Fruit fly (Drosophila melanogaster) whole organism, wandering third instar larva: ENCODE measurements around the gene CG32066.

Experiments
- Abd-B ChIP-seq: fragments of >200 bp; optimal IDR thresholded peaks from 2 replicates; lab custom pipeline; 2017; ENCODE audit warnings: missing biosample characterization, missing genetic modification characterization
- CG32264 ChIP-seq: fragments of 200-800 bp; sonication (Bioruptor generic); optimal IDR thresholded peaks from 2 replicates; lab custom pipeline; 2016; ENCODE audit warnings: missing biosample characterization, missing genetic modification characterization
- CG9705 ChIP-seq: fragments of 200-800 bp; sonication (Bioruptor generic); optimal IDR thresholded peaks from 2 replicates; lab custom pipeline; 2018; ENCODE audit warnings: missing biosample characterization, mild to moderate bottlenecking, missing genetic modification characterization
- CrebA ChIP-seq: fragments of 200-800 bp; sonication (Bioruptor generic); optimal IDR thresholded peaks from 2 replicates; lab custom pipeline; 2016; ENCODE audit warnings: missing biosample characterization, mild to moderate bottlenecking, missing genetic modification characterization, borderline replicate concordance
- Dfd ChIP-seq: fragments of >200 bp; optimal IDR thresholded peaks from 2 replicates; lab custom pipeline; 2017; ENCODE audit warnings: missing biosample characterization, missing genetic modification characterization
- Dif ChIP-seq: fragments of 200-275, 200-300 bp; sonication (Bioruptor generic); optimal IDR thresholded peaks from 2 replicates; lab custom pipeline; 2018; ENCODE audit warnings: missing biosample characterization, missing genetic modification characterization; ENCODE audit not compliant: partially characterized antibody
- GATAd ChIP-seq: sonication (Bioruptor generic); optimal IDR thresholded peaks from 2 replicates; lab custom pipeline; 2016; ENCODE audit warnings: missing biosample characterization, missing genetic modification characterization
- HLH106 ChIP-seq: fragments of 200-800 bp; optimal IDR thresholded peaks from 3 replicates; lab custom pipeline; 2019; ENCODE audit warnings: missing biosample characterization, mild to moderate bottlenecking, missing genetic modification characterization, moderate library complexity
- Hnf4 ChIP-seq: fragments of 200-800 bp; sonication (Bioruptor generic); optimal IDR thresholded peaks from 2 replicates; lab custom pipeline; 2016; ENCODE audit warnings: missing biosample characterization, mild to moderate bottlenecking, missing genetic modification characterization
- Hr78 ChIP-seq: fragments of >200 bp; optimal IDR thresholded peaks from 2 replicates; lab custom pipeline; 2017; ENCODE audit warnings: missing biosample characterization, missing genetic modification characterization
- Hr83 ChIP-seq: fragments of 200-300 bp; sonication (Bioruptor generic); optimal IDR thresholded peaks from 2 replicates; lab custom pipeline; 2016; ENCODE audit warnings: missing biosample characterization, mild to moderate bottlenecking, missing genetic modification characterization, moderate library complexity; ENCODE audit not compliant: poor library complexity, severe bottlenecking
- Jra ChIP-seq: sonication (Bioruptor generic); optimal IDR thresholded peaks from 2 replicates; lab custom pipeline; 2016; ENCODE audit warnings: missing biosample characterization, missing genetic modification characterization
- Mio ChIP-seq: sonication (Bioruptor generic); optimal IDR thresholded peaks from 2 replicates; lab custom pipeline; 2016; ENCODE audit warnings: missing biosample characterization, missing genetic modification characterization
- Myc ChIP-seq: fragments of >200 bp; optimal IDR thresholded peaks from 2 replicates; lab custom pipeline; 2017
- N ChIP-seq: fragments of >200 bp; optimal IDR thresholded peaks from 2 replicates; lab custom pipeline; 2018; ENCODE audit warnings: missing biosample characterization, missing external identifiers, missing genetic modification characterization
- OdsH ChIP-seq: fragments of 200-800 bp; sonication (Bioruptor generic); optimal IDR thresholded peaks from 2 replicates; lab custom pipeline; 2016; ENCODE audit warnings: missing biosample characterization, mild to moderate bottlenecking, missing genetic modification characterization
- Rel ChIP-seq, 2 experiments: fragments of 200-800 bp; sonication (Bioruptor generic) in 1 of 2; optimal IDR thresholded peaks; 2 replicates in 1 of 2; 3 replicates in 1 of 2; lab custom pipeline; 2016 to 2019; ENCODE audit warnings: mild to moderate bottlenecking in 2 of 2, missing biosample characterization in 2 of 2, missing genetic modification characterization in 2 of 2, moderate library complexity in 1 of 2
- Sp1 ChIP-seq: fragments of 200-800 bp; sonication (Bioruptor generic); optimal IDR thresholded peaks from 3 replicates; lab custom pipeline; 2019; ENCODE audit warnings: missing biosample characterization, mild to moderate bottlenecking, missing genetic modification characterization, moderate library complexity
- Vsx2 ChIP-seq: fragments of 200-300, 225-300 bp; sonication (Bioruptor generic); optimal IDR thresholded peaks from 2 replicates; lab custom pipeline; 2018; ENCODE audit warnings: missing biosample characterization, missing genetic modification characterization; ENCODE audit not compliant: partially characterized antibody
- br ChIP-seq: fragments of 200-800 bp; sonication (Bioruptor generic); optimal IDR thresholded peaks from 2 replicates; lab custom pipeline; 2016; ENCODE audit warnings: missing biosample characterization, missing genetic modification characterization
- brk ChIP-seq: fragments of 200-800 bp; sonication (Bioruptor generic); optimal IDR thresholded peaks from 2 replicates; lab custom pipeline; 2016; ENCODE audit warnings: missing biosample characterization, mild to moderate bottlenecking, missing genetic modification characterization
- dl ChIP-seq, 2 experiments: fragments of 175-275, 200-275 bp in 1 of 2; fragments of 200-275 bp in 1 of 2; sonication (Bioruptor generic); optimal IDR thresholded peaks; lab custom pipeline; 2018; ENCODE audit warnings: mild to moderate bottlenecking in 2 of 2, missing biosample characterization in 2 of 2, missing genetic modification characterization in 2 of 2, moderate library complexity in 2 of 2; ENCODE audit not compliant: partially characterized antibody in 2 of 2, insufficient read depth in 1 of 2
- dmrt93B ChIP-seq: fragments of 200-800 bp; sonication (Bioruptor generic); optimal IDR thresholded peaks from 2 replicates; lab custom pipeline; 2018; ENCODE audit warnings: missing biosample characterization, mild to moderate bottlenecking, missing genetic modification characterization
- dsf ChIP-seq: sonication (Bioruptor generic); optimal IDR thresholded peaks from 2 replicates; lab custom pipeline; 2016; ENCODE audit warnings: missing biosample characterization, missing genetic modification characterization, borderline replicate concordance
- ey ChIP-seq: fragments of 200-800 bp; sonication (Bioruptor generic); optimal IDR thresholded peaks from 2 replicates; lab custom pipeline; 2016; ENCODE audit warnings: missing biosample characterization, missing genetic modification characterization
- foxo ChIP-seq, 2 experiments: fragments of 200-800 bp; sonication (Bioruptor generic); optimal IDR thresholded peaks; 2 replicates in 1 of 2; 3 replicates in 1 of 2; lab custom pipeline; 2016 to 2017; ENCODE audit warnings: missing biosample characterization in 2 of 2, missing genetic modification characterization in 2 of 2
- fru ChIP-seq: fragments of 200-800 bp; sonication (Bioruptor generic); optimal IDR thresholded peaks from 3 replicates; lab custom pipeline; 2016; ENCODE audit warnings: missing biosample characterization, mild to moderate bottlenecking, missing genetic modification characterization
- h ChIP-seq: fragments of 200-800 bp; sonication (Bioruptor generic); optimal IDR thresholded peaks from 3 replicates; lab custom pipeline; 2016; ENCODE audit warnings: missing biosample characterization, mild to moderate bottlenecking, missing genetic modification characterization
- jim ChIP-seq: fragments of 175-275, 200-325 bp; sonication (Bioruptor generic); optimal IDR thresholded peaks from 2 replicates; lab custom pipeline; 2016; ENCODE audit warnings: missing biosample characterization, mild to moderate bottlenecking, missing genetic modification characterization
- lola ChIP-seq: fragments of >200 bp; optimal IDR thresholded peaks from 2 replicates; lab custom pipeline; 2017; ENCODE audit warnings: missing biosample characterization, missing genetic modification characterization
- pan ChIP-seq: fragments of >200 bp; optimal IDR thresholded peaks from 2 replicates; lab custom pipeline; 2017
- psq ChIP-seq: fragments of 200-800 bp; sonication (Bioruptor generic); optimal IDR thresholded peaks from 3 replicates; lab custom pipeline; 2017; ENCODE audit warnings: missing biosample characterization, mild to moderate bottlenecking, missing genetic modification characterization, moderate library complexity
- rgr ChIP-seq: fragments of 200-800 bp; sonication (Bioruptor generic); optimal IDR thresholded peaks from 3 replicates; lab custom pipeline; 2016; ENCODE audit warnings: missing biosample characterization, mild to moderate bottlenecking, missing genetic modification characterization
- sage ChIP-seq: fragments of 200-800 bp; sonication (Bioruptor generic); optimal IDR thresholded peaks from 2 replicates; lab custom pipeline; 2016; ENCODE audit warnings: missing biosample characterization, mild to moderate bottlenecking, missing genetic modification characterization
- sv ChIP-seq: fragments of 200-800 bp; sonication (Bioruptor generic); optimal IDR thresholded peaks from 3 replicates; lab custom pipeline; 2016; ENCODE audit warnings: missing biosample characterization, missing genetic modification characterization
- tai ChIP-seq: sonication (Bioruptor generic); optimal IDR thresholded peaks from 2 replicates; lab custom pipeline; 2016; ENCODE audit warnings: missing biosample characterization, missing genetic modification characterization
- usp ChIP-seq: fragments of >200 bp; optimal IDR thresholded peaks from 2 replicates; lab custom pipeline; 2017; ENCODE audit warnings: missing biosample characterization, missing genetic modification characterization
- woc ChIP-seq: sonication (Bioruptor generic); optimal IDR thresholded peaks from 2 replicates; lab custom pipeline; 2016; ENCODE audit warnings: missing biosample characterization, mild to moderate bottlenecking, missing genetic modification characterization

CG32066 gene

DNA sequence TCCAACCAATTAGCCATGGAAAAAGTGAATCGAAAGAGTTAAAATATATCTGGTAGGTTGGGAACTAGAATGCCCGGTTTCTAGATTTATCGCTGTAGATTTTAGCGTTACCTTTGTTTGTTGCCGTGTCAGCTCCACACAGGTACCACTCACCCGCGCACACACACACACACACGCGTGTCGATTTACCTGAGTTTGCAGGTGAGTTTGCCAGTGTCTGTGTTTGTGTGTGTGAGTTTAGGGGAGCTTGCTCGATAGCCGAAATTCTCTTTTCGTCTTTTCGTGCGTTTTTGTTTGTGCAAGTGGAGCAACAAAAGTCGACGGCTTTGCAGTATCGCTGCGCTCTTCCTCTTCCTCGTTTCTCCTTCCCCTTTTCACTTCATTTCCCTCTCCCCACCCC, 6.5 kb upstream of the CG32066 start (continued):
- TF ChIP-seq CG9705 (GFP tag; lab: Kevin White, UChicago) (no peak), psq (peak; percentile 29), Dif (GFP tag; lab: Kevin White, UChicago) (peak; percentile 15), GATAd (no peak), pan (no peak), Hr78 (GFP tag; lab: Kevin White, UChicago) (no peak), HLH106 (tag; lab: Kevin White, UChicago) (no peak), woc (no peak), dl (GFP tag; optimal IDR thresholded peaks at IDR 0.05; lab: Kevin White, UChicago; ENCODE audit: insufficient read depth in 1 of 2, partially characterized antibody in 2 of 2) (no peak)

DNA sequence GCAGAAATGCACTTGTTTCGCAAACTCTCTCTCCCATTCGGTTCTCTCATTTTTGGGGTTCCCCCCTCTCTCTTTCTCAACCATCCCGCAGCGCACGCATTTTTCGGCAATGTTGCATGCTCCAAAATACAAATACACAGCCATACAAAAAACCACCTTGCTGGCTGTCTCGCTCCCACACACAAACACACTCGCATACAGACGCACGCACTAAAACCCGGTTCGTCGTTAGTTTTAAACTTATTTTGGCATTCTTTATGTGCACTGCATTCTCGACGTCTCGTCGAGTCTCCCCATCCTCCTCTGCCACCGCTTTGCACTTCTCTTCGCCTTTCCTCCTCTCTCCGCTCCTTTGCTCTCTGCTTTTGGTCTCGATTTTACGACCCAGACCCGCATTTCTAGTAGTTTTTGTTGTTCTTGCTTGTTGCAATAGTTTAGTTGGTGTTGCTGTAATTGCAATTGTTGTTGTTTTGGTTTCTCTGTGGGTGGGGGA, 5.7 kb upstream of the CG32066 start:
- TF ChIP-seq Dif (GFP tag; lab: Kevin White, UChicago) (peak; percentile 68), Rel (GFP tag; optimal IDR thresholded peaks at IDR 0.05; lab: Kevin White, UChicago) (no peak), Rel (tag; optimal IDR thresholded peaks at IDR 0.05; lab: Kevin White, UChicago) (peak; percentile 93), fru (GFP tag; lab: Kevin White, UChicago) (no peak), psq (peak; percentile 95)
- TF ChIP-seq, all 38 proteins: peak for 3

DNA sequence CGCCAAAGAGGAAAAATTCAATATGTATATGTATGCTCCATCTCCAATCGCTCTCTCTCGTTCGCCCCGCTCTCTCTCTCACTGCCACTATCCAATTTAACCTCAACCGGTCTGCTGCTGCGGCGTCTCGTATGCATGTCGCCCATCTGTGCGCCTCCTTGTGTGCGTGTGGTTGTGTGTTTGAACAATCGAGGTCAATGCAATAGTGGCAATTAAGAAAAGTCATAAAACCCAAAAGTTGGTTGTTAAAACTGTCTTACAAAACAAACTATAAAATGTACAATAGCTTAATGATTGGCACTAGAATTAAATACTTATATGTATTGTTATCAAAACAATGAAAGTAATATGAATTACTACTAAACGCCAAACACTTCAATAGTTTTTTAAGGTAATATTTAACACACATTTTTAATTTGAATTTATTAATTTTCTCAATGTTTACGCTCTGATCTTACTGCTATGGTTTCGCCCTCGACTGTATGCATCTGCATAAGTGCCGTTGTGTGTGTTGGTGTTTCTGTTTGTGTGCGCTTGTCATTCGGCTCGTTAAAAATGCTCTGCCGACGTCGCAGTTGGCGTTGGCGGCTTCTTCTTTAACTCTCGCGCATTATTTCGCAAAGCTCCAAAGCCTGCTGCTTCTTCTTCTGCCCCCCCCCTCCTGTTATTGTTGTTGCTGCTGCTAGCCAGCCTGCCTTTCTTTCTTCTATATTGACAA, 4.8 kb upstream of the CG32066 start:
- peak; percentile 99 for TF ChIP-seq Sp1 (GFP tag; lab: Kevin White, UChicago)
- TF ChIP-seq OdsH (GFP tag; lab: Kevin White, UChicago), result peak; percentile 98
- no peak for TF ChIP-seq CrebA (GFP tag; lab: Kevin White, UChicago)
- peak; percentile 88 for TF ChIP-seq dsf (GFP tag; lab: Kevin White, UChicago)
- TF ChIP-seq jim (GFP tag; lab: Kevin White, UChicago), result no peak
- peak; percentile 99 for TF ChIP-seq h
- no peak for TF ChIP-seq lola (GFP tag; lab: Kevin White, UChicago)
- TF ChIP-seq Abd-B (GFP tag; lab: Kevin White, UChicago), result no peak
- peak; percentile 25 to 71 for TF ChIP-seq dl (GFP tag; optimal IDR thresholded peaks at IDR 0.05; lab: Kevin White, UChicago; ENCODE audit: insufficient read depth in 1 of 2, partially characterized antibody in 2 of 2)
- peak; percentile 92 for TF ChIP-seq tai (GFP tag; lab: Kevin White, UChicago)
- TF ChIP-seq usp (GFP tag; lab: Kevin White, UChicago), result no peak
- peak; percentile 99 for TF ChIP-seq fru (GFP tag; lab: Kevin White, UChicago)
- TF ChIP-seq CG32264, result peak; percentile 77
- peak; percentile 68 for TF ChIP-seq GATAd
- TF ChIP-seq Hr83, result peak; percentile 67
- TF ChIP-seq pan, result no peak
- TF ChIP-seq Vsx2 (GFP tag; lab: Kevin White, UChicago), result no peak
- peak; percentile 74 for TF ChIP-seq Mio (GFP tag; lab: Kevin White, UChicago)
- peak; percentile 82 for TF ChIP-seq Dif (GFP tag; lab: Kevin White, UChicago)
- no peak for TF ChIP-seq Hr78 (GFP tag; lab: Kevin White, UChicago)
- TF ChIP-seq Myc (lab: Kevin White, UChicago), result no peak
- TF ChIP-seq ey (GFP tag; lab: Kevin White, UChicago), result peak; percentile 95
- TF ChIP-seq brk (GFP tag; lab: Kevin White, UChicago), result peak; percentile 95
- peak; percentile 98 for TF ChIP-seq woc
- peak; percentile 89 for TF ChIP-seq Rel (GFP tag; optimal IDR thresholded peaks at IDR 0.05; lab: Kevin White, UChicago)
- peak; percentile 89 for TF ChIP-seq Rel (tag; optimal IDR thresholded peaks at IDR 0.05; lab: Kevin White, UChicago)
- TF ChIP-seq N (GFP tag; lab: Kevin White, UChicago), result no peak
- peak; percentile 92 for TF ChIP-seq sv (GFP tag; lab: Kevin White, UChicago)
- peak; percentile 96 for TF ChIP-seq CG9705 (GFP tag; lab: Kevin White, UChicago)
- peak; percentile 98 for TF ChIP-seq Dfd (GFP tag; lab: Kevin White, UChicago)
- peak; percentile 90 for TF ChIP-seq Hnf4 (GFP tag; lab: Kevin White, UChicago)
- TF ChIP-seq sage (GFP tag; lab: Kevin White, UChicago), result peak; percentile 93
- TF ChIP-seq HLH106 (tag; lab: Kevin White, UChicago), result peak; percentile 99
- peak; percentile 97 for TF ChIP-seq psq
- peak; percentile 93 for TF ChIP-seq Jra (GFP tag; lab: Kevin White, UChicago)
- TF ChIP-seq foxo (GFP tag; optimal IDR thresholded peaks at IDR 0.05; lab: Kevin White, UChicago), result peak; percentile 69 to 99
- TF ChIP-seq dmrt93B (GFP tag; lab: Kevin White, UChicago), result peak; percentile 97
- peak; percentile 97 for TF ChIP-seq br
- TF ChIP-seq rgr (GFP tag; lab: Kevin White, UChicago), result peak; percentile 98
- TF ChIP-seq, all 38 proteins: peak for 28
